Worm (Caenorhabditis elegans) whole organism, mixed stage, embryonic: ENCODE measurements around the gene oac-1.

Source experiments
- M03D4.4 ChIP-seq: sonication (generic microtip); optimal IDR thresholded peaks from 2 replicates; lab custom pipeline; 2017; ENCODE audit warnings: mild to moderate bottlenecking, missing genetic modification characterization, missing compliant biosample characterization
- bed-3 ChIP-seq: fragments of 200-800 bp; sonication (Bioruptor generic); optimal IDR thresholded peaks from 3 replicates; lab custom pipeline; 2018; ENCODE audit warnings: mild to moderate bottlenecking, missing genetic modification characterization, moderate library complexity, missing compliant biosample characterization
- blmp-1 ChIP-seq: fragments of 150-350 bp; optimal IDR thresholded peaks from 2 replicates; lab custom pipeline; 2014; ENCODE audit warnings: missing biosample characterization, missing genetic modification characterization
- ceh-39 ChIP-seq: fragments of 150-350 bp; optimal IDR thresholded peaks from 2 replicates; lab custom pipeline; 2014; ENCODE audit warnings: missing biosample characterization, missing genetic modification characterization
- ceh-43 ChIP-seq: fragments of 200-800 bp; sonication (Bioruptor generic); optimal IDR thresholded peaks from 2 replicates; lab custom pipeline; 2018; ENCODE audit warnings: mild to moderate bottlenecking, missing genetic modification characterization, moderate library complexity, missing compliant biosample characterization
- ces-1 ChIP-seq: fragments of 150-350 bp; optimal IDR thresholded peaks from 2 replicates; lab custom pipeline; 2014; ENCODE audit warnings: missing biosample characterization, missing genetic modification reagents, missing genetic modification characterization
- drap-1 ChIP-seq: fragments of 200-800 bp; sonication (Bioruptor generic); optimal IDR thresholded peaks from 3 replicates; lab custom pipeline; 2018; ENCODE audit warnings: mild to moderate bottlenecking, missing genetic modification characterization, missing compliant biosample characterization
- elt-1 ChIP-seq: sonication (generic microtip); optimal IDR thresholded peaks from 2 replicates; lab custom pipeline; 2017; ENCODE audit warnings: missing genetic modification characterization, mild to moderate bottlenecking, missing compliant biosample characterization, antibody characterized with exemption, moderate library complexity, borderline replicate concordance; ENCODE audit not compliant: insufficient read depth
- elt-3 ChIP-seq: fragments of 150-350 bp; optimal IDR thresholded peaks from 2 replicates; lab custom pipeline; 2014; ENCODE audit warnings: missing biosample characterization, missing genetic modification characterization
- ham-2 ChIP-seq: fragments of 200-800 bp; sonication (Bioruptor generic); optimal IDR thresholded peaks from 2 replicates; lab custom pipeline; 2018; ENCODE audit warnings: mild to moderate bottlenecking, missing genetic modification characterization, missing compliant biosample characterization
- hlh-1 ChIP-seq: fragments of 150-350 bp; optimal IDR thresholded peaks from 2 replicates; lab custom pipeline; 2014; ENCODE audit warnings: missing biosample characterization, missing genetic modification reagents, missing genetic modification characterization
- lin-32 ChIP-seq: fragments of 200-800 bp; sonication (Bioruptor generic); optimal IDR thresholded peaks from 2 replicates; lab custom pipeline; 2018; ENCODE audit warnings: mild to moderate bottlenecking, missing genetic modification characterization, missing compliant biosample characterization
- lsy-2 ChIP-seq: fragments of 150-350 bp; optimal IDR thresholded peaks from 2 replicates; lab custom pipeline; 2014; ENCODE audit warnings: missing biosample characterization, missing genetic modification characterization
- mab-5 ChIP-seq: fragments of 150-350 bp; optimal IDR thresholded peaks from 2 replicates; lab custom pipeline; 2014; ENCODE audit warnings: missing biosample characterization, missing genetic modification characterization
- mep-1 ChIP-seq: fragments of 150-350 bp; optimal IDR thresholded peaks from 2 replicates; lab custom pipeline; 2017; ENCODE audit warnings: missing biosample characterization, missing genetic modification reagents, missing genetic modification characterization, inconsistent platforms
- mls-2 ChIP-seq: sonication (generic microtip); optimal IDR thresholded peaks from 2 replicates; lab custom pipeline; 2016; ENCODE audit warnings: mild to moderate bottlenecking, missing genetic modification characterization, moderate library complexity, missing compliant biosample characterization
- nhr-12 ChIP-seq: fragments of 150-350 bp; optimal IDR thresholded peaks from 2 replicates; lab custom pipeline; 2014; ENCODE audit warnings: missing biosample characterization, missing genetic modification characterization
- nhr-237 ChIP-seq: fragments of 150-350 bp; optimal IDR thresholded peaks from 2 replicates; lab custom pipeline; 2014; ENCODE audit warnings: missing biosample characterization, missing genetic modification characterization
- nhr-28 ChIP-seq: fragments of 150-350 bp; optimal IDR thresholded peaks from 2 replicates; lab custom pipeline; 2014; ENCODE audit warnings: missing biosample characterization, missing genetic modification characterization
- pha-4 ChIP-seq: fragments of 150-350 bp; optimal IDR thresholded peaks from 2 replicates; lab custom pipeline; 2018; ENCODE audit warnings: missing biosample characterization, missing genetic modification reagents, missing genetic modification characterization
- snpc-4 ChIP-seq: fragments of 150-350 bp; optimal IDR thresholded peaks from 2 replicates; lab custom pipeline; 2014; ENCODE audit warnings: missing biosample characterization, missing genetic modification characterization
- sptf-1 ChIP-seq: sonication (generic microtip); optimal IDR thresholded peaks from 2 replicates; lab custom pipeline; 2017; ENCODE audit warnings: mild to moderate bottlenecking, missing genetic modification characterization, moderate library complexity, missing compliant biosample characterization
- tbx-8 ChIP-seq: fragments of 200-800 bp; sonication (Bioruptor generic); optimal IDR thresholded peaks from 2 replicates; lab custom pipeline; 2018; ENCODE audit warnings: mild to moderate bottlenecking, missing genetic modification characterization, moderate library complexity, missing compliant biosample characterization
- unc-120 ChIP-seq: sonication (generic microtip); optimal IDR thresholded peaks from 2 replicates; lab custom pipeline; 2017; ENCODE audit warnings: missing genetic modification characterization, missing compliant biosample characterization; ENCODE audit not compliant: poor library complexity, severe bottlenecking
- unc-39 ChIP-seq: fragments of 150-350 bp; optimal IDR thresholded peaks from 2 replicates; lab custom pipeline; 2014; ENCODE audit warnings: missing biosample characterization, missing genetic modification characterization
- unc-62 ChIP-seq: fragments of 150-350 bp; optimal IDR thresholded peaks from 2 replicates; lab custom pipeline; 2014; ENCODE audit warnings: missing biosample characterization, missing genetic modification reagents, missing genetic modification characterization
- zip-8 ChIP-seq: fragments of 150-350 bp; optimal IDR thresholded peaks from 2 replicates; lab custom pipeline; 2014; ENCODE audit warnings: missing biosample characterization, missing genetic modification characterization
- ztf-11 ChIP-seq: fragments of 150-350 bp; optimal IDR thresholded peaks from 2 replicates; lab custom pipeline; 2014; ENCODE audit warnings: missing biosample characterization, missing genetic modification characterization

oac-1 gene

DNA sequence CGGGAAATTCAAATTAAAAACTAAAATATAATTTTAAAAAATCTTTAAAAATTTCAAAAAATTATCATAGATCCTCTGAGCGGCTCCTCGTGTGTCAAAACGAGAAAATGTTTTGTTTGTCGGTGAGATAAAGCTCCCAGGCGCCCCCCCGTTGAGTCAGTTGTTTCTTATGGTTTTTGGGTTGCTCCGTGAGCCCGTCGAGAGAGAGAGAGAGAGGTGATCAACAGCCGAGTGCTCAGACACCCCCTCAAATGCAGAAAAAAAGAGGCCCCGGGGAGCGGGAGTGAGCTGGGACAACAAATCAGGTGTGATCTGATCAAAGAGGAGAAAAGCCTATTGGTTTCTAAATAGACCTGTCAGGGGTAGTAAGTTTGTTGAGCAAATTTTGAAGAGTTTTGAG lies 9.1 kb downstream of the oac-1 start:
- no peak for TF ChIP-seq unc-39 (tag; lab: Kevin White, UChicago)
- TF ChIP-seq mab-5, result no peak
- TF ChIP-seq nhr-12, result no peak
- peak; percentile 9 for TF ChIP-seq unc-120 (tag; lab: Kevin White, UChicago)
- TF ChIP-seq mls-2 (tag; lab: Kevin White, UChicago), result no peak
- TF ChIP-seq ceh-39 (tag; lab: Kevin White, UChicago), result no peak
- peak; percentile 57 for TF ChIP-seq hlh-1 (tag; lab: Kevin White, UChicago)
- TF ChIP-seq ceh-43 (GFP tag; lab: Kevin White, UChicago), result no peak

DNA sequence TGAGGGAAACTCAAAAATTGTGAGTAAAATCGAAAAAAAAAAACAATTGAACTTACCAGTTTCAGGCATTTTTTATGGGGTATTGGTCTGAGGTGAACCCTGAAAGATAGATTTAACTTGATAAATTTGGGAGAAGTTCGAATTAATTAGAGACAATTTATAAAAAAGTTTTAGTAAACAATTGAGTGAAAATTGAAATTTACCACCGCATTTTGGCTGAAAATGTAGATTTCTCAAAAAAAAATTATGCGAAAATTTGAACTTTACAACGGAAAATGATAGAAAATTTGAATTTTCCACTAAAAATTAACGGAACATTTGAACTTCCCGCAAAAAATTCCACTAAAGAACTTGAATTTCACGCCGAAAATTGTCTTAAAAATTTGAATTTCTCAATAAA lies 9.7 kb downstream of the oac-1 start, which contains the start of gene Y43F8B.1:
TSS of gene Y43F8B.1 (minus strand) at position 101 of the 400 bp plus-strand sequence.
- TF ChIP-seq zip-8 (tag; lab: Kevin White, UChicago) (no peak), mep-1 (tag; lab: Kevin White, UChicago) (no peak), sptf-1 (no peak), snpc-4 (no peak), lin-32 (no peak), elt-1 (tag; lab: Kevin White, UChicago) (no peak), drap-1 (no peak), ham-2 (GFP tag; lab: Kevin White, UChicago) (no peak)

DNA sequence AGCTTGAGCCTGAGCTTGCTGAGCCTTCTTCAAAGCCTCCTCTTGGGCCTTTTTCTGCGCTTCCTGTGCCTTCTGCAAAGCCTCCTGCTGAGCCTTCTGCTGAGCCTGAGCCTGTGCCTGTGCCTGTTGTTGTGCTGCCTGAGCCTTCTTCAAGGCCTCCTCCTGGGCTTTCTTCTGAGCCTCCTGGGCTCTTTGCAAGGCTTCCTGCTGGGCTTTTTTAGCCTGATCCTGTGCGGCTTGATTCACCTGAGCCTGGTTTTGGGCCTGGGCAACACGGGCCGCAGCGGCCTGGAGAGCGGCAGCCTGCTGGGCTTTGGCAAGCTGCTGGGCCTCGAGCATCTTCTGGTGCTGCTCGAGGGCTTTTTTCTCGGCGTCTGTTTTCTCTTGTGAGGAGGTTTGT lies 10.7 kb downstream of the oac-1 start:
- TF ChIP-seq mep-1 (tag; lab: Kevin White, UChicago), result no peak
- TF ChIP-seq ces-1 (GFP tag; lab: Kevin White, UChicago), result no peak
- no peak for TF ChIP-seq nhr-237
- no peak for TF ChIP-seq elt-1 (tag; lab: Kevin White, UChicago)
- TF ChIP-seq lin-32, result no peak
- TF ChIP-seq blmp-1, result no peak
- TF ChIP-seq lsy-2 (tag; lab: Kevin White, UChicago), result no peak
- TF ChIP-seq tbx-8 (GFP tag; lab: Kevin White, UChicago), result no peak
- TF ChIP-seq unc-62 (GFP tag; lab: Kevin White, UChicago), result no peak
- no peak for TF ChIP-seq mls-2 (tag; lab: Kevin White, UChicago)
- TF ChIP-seq nhr-12, result no peak
- no peak for TF ChIP-seq ceh-43 (GFP tag; lab: Kevin White, UChicago)
- TF ChIP-seq ztf-11 (tag; lab: Kevin White, UChicago), result no peak
- TF ChIP-seq sptf-1, result no peak
- TF ChIP-seq pha-4 (tag; lab: Kevin White, UChicago), result no peak
- TF ChIP-seq elt-3, result no peak
- TF ChIP-seq nhr-28, result no peak
- TF ChIP-seq, all 35 proteins: peak for 0

DNA sequence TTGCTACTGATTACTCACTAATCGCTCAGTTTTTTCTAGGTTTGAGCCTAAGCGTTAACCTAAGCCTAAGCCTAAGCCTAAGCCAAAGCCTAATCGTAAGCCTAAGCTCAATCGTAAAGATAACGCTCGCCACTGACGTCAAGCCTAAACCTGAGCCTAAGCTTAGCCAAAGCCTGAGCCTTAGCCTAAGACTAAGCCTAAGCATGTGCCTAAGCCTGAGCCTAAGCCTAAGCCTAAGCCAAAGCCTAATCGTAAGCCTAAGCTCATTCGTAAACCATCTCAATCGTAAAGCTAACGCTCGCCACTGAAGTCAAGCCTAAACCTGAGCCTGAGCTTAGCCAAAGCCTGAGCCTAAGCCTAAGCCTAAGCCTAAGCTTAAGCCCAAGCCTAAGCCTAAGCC lies 12.3 kb downstream of the oac-1 start:
- peak; percentile 40 for TF ChIP-seq ham-2 (GFP tag; lab: Kevin White, UChicago)
- no peak for TF ChIP-seq nhr-237

DNA sequence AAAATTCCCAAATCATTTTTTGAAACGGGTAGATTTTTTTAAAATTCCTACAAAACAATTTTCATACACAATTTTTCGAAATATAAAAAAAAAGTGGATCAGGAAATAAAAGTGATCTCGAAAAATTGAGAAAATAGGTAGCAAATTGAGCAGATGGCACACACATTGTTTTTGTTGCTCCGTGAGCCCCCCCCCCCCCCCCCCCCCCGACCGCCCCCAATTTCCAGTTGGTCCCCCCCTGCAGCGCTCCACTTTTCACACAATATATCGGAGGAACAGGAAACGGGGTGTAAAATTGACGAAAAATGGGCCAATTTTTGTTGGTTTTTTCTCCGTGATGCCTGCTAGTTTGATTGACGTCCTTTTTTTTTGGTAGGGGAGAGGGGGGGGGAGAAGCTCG lies 14.9 kb downstream of the oac-1 start:
- TF ChIP-seq tbx-8 (GFP tag; lab: Kevin White, UChicago) (no peak), sptf-1 (peak; percentile 33), lsy-2 (tag; lab: Kevin White, UChicago) (no peak), drap-1 (peak; percentile 0), M03D4.4 (tag; lab: Kevin White, UChicago) (no peak), blmp-1 (no peak), unc-62 (GFP tag; lab: Kevin White, UChicago) (no peak)

DNA sequence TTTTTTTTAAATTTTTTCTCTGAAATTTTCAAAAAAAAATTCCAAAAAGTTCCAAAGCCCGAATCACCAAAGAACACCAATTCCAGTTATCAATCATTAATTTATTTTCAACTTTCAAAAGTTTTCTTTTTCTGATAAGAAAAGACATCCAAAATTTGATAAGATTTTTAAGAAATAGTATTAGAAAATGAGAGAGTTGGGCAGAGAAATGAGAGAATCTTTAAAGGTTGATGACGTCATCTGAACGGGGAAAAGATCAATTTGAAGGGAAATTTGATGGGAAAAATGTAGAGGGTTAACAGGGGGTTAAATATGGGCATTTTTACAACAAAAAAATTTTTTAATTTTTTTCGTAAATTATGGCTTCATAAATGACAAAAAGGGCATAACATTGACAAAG lies 22.3 kb downstream of the oac-1 start:
- TF ChIP-seq zip-8 (tag; lab: Kevin White, UChicago) (peak; percentile 31), mep-1 (tag; lab: Kevin White, UChicago) (no peak)

DNA sequence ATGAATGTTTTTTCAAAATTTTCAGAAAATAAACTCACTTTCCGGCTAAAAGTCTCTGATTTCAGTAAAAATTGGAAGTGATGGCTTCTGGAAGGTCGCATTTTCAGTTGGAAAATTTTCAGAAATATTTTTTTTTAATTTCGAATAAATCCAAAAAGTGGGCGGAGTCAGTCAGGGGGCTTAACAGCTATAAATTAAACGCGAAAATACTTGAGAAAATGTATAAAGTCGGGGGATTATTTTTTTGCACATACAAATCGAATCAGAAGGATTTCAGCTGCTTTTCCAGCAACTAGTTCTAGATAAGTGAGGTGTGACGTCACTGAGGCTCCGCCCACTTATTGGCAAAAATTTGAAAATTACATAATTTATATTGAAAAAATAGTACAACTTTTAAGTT lies 22.8 kb downstream of the oac-1 start, which contains the start of gene Y43F8B.2:
TSS of gene Y43F8B.2 (minus strand) at position 101 of the 400 bp plus-strand sequence.
- TF ChIP-seq snpc-4 (no peak), bed-3 (GFP tag; lab: Kevin White, UChicago) (no peak), lsy-2 (tag; lab: Kevin White, UChicago) (no peak), mls-2 (tag; lab: Kevin White, UChicago) (no peak), lin-32 (no peak), ham-2 (GFP tag; lab: Kevin White, UChicago) (no peak), ztf-11 (tag; lab: Kevin White, UChicago) (no peak), hlh-1 (tag; lab: Kevin White, UChicago) (no peak)
